Worm (Caenorhabditis elegans) whole organism, early embryonic: ENCODE data around the gene C05D12.7.
"Not testable (repeated sequence)": the region's sequence is repeated elsewhere in the genome, so short reads cannot be mapped to it uniquely, and the experiment has no call there.

Experiments used
- B0310.2 ChIP-seq: sonication (generic microtip); optimal IDR thresholded peaks from 2 replicates; lab custom pipeline; 2016; ENCODE audit warnings: mild to moderate bottlenecking, missing genetic modification characterization, missing compliant biosample characterization
- F13C5.2 ChIP-seq: sonication (generic microtip); optimal IDR thresholded peaks from 2 replicates; lab custom pipeline; 2017; ENCODE audit warnings: mild to moderate bottlenecking, missing genetic modification characterization, inconsistent platforms, missing compliant biosample characterization
- aly-1 ChIP-seq: sonication (generic microtip); optimal IDR thresholded peaks from 2 replicates; lab custom pipeline; 2016; ENCODE audit warnings: missing genetic modification characterization, missing compliant biosample characterization
- ama-1 ChIP-seq: fragments of 150-350 bp; optimal IDR thresholded peaks from 2 replicates; lab custom pipeline; 2014
- ceh-13 ChIP-seq: fragments of 200-800 bp; sonication (Bioruptor generic); optimal IDR thresholded peaks from 2 replicates; lab custom pipeline; 2018; ENCODE audit warnings: mild to moderate bottlenecking, missing genetic modification characterization, missing compliant biosample characterization
- ceh-36 ChIP-seq: sonication (generic microtip); optimal IDR thresholded peaks from 2 replicates; lab custom pipeline; 2016; ENCODE audit warnings: missing genetic modification characterization, inconsistent platforms, missing compliant biosample characterization
- ets-7 ChIP-seq: sonication (generic microtip); optimal IDR thresholded peaks from 2 replicates; lab custom pipeline; 2016; ENCODE audit warnings: missing genotype, missing genetic modification characterization, missing compliant biosample characterization
- flt-1 ChIP-seq: fragments of 200-800 bp; sonication (Bioruptor generic); IDR thresholded peaks from 2 replicates; pipeline ENCODE4 v1.3.6; 2022; ENCODE audit warnings: missing genetic modification characterization, missing compliant biosample characterization
- hmbx-1 ChIP-seq: sonication (generic microtip); optimal IDR thresholded peaks from 2 replicates; lab custom pipeline; 2016; ENCODE audit warnings: mild to moderate bottlenecking, missing genetic modification characterization, missing compliant biosample characterization
- hmg-4 ChIP-seq: fragments of 200-800 bp; sonication (Bioruptor generic); optimal IDR thresholded peaks from 2 replicates; lab custom pipeline; 2018; ENCODE audit warnings: mild to moderate bottlenecking, missing genetic modification characterization, missing compliant biosample characterization
- hnd-1 ChIP-seq: sonication (generic microtip); optimal IDR thresholded peaks from 2 replicates; lab custom pipeline; 2016; ENCODE audit warnings: missing genetic modification characterization, missing compliant biosample characterization
- pes-1 ChIP-seq: fragments of 200-800 bp; sonication (Bioruptor generic); IDR thresholded peaks from 2 replicates; pipeline ENCODE4 v1.3.6; 2022; ENCODE audit warnings: missing genetic modification reagents, missing genetic modification characterization, missing compliant biosample characterization
- scrt-1 ChIP-seq: fragments of 200-800 bp; sonication (Bioruptor generic); IDR thresholded peaks from 2 replicates; pipeline ENCODE4 v1.3.6; 2022; ENCODE audit warnings: missing genetic modification characterization, missing compliant biosample characterization
- sea-1 ChIP-seq: fragments of 200-800 bp; sonication (Bioruptor generic); conservative IDR thresholded peaks from 2 replicates; pipeline ENCODE4 v1.3.6; 2022; ENCODE audit warnings: missing genetic modification characterization, missing compliant biosample characterization
- tbx-11 ChIP-seq: fragments of 200-800 bp; sonication (Bioruptor generic); IDR thresholded peaks from 2 replicates; pipeline ENCODE4 v1.3.6; 2022; ENCODE audit warnings: missing genetic modification characterization, missing compliant biosample characterization
- tbx-37 ChIP-seq: fragments of 200-800 bp; sonication (Bioruptor generic); conservative IDR thresholded peaks from 2 replicates; pipeline ENCODE4 v1.3.6; 2022; ENCODE audit warnings: missing genetic modification reagents, missing genetic modification characterization, missing compliant biosample characterization
- tra-4 ChIP-seq: sonication (generic microtip); optimal IDR thresholded peaks from 2 replicates; lab custom pipeline; 2017; ENCODE audit warnings: missing genetic modification characterization, missing compliant biosample characterization

The C05D12.7 gene

DNA sequence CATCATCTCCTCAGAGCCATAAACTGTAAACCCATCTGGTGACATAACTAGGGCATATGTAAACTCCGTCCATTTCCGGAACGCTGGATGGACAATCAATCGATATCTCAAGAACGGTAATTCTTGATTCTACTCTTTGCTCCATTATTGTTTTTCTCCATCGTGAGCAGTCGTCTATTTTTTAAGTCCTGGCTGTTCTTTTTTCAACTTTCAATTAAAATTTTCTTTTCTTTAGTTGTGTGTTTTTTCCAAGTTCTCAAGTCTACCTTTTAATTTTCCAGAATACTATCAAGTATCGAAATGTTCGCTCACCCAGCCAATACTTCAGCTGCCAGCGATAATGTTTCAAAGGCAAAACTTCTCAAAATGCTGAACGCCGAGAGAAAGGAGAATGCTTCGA is 24.1 kb downstream of the C05D12.7 start, which contains the start of gene C05D12.5:
TSS of gene C05D12.5 (plus strand) at position 301 of the 400 bp plus-strand sequence.
- TF ChIP-seq tbx-11 (GFP tag; lab: Robert Waterston, UW) (no peak), F13C5.2 (tag; lab: Kevin White, UChicago) (no peak), tra-4 (tag; lab: Kevin White, UChicago) (no peak), pes-1 (GFP tag; lab: Robert Waterston, UW) (no peak), aly-1 (no peak), ceh-13 (GFP tag; lab: Kevin White, UChicago) (no peak), ceh-36 (tag; lab: Kevin White, UChicago) (no peak), hmg-4 (GFP tag; lab: Kevin White, UChicago) (no peak), hmbx-1 (tag; lab: Kevin White, UChicago) (no peak), ets-7 (tag; lab: Kevin White, UChicago) (no peak), ama-1 (no peak), tbx-37 (no peak), scrt-1 (no peak), sea-1 (GFP tag; lab: Robert Waterston, UW) (no peak), B0310.2 (tag; lab: Kevin White, UChicago) (no peak), flt-1 (GFP tag; lab: Robert Waterston, UW) (no peak), hnd-1 (tag; lab: Kevin White, UChicago) (no peak)

DNA sequence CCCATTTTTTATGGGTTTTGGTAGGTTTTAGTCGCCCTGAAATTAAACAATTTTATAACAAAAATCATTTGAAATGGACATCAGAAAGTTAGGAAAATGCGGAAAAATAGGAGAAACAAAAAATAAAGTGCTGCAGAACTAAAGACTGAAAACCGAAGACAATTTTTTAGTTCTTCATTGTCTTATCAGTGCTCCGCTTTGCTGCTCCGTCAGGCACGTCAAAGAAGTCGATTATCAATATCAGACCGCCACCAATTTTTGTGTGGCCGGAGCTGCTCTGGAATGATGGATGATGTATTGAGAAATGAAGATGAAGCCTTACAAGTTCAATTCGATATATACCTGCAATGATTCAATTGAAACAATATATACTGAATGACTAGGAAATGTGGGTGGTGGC is 28.5 kb downstream of the C05D12.7 start, which contains the start of gene vha-6:
TSS of gene vha-6 (minus strand) at position 36 of the 400 bp plus-strand sequence.
- TF ChIP-seq sea-1 (GFP tag; lab: Robert Waterston, UW): no peak
- TF ChIP-seq hmbx-1 (tag; lab: Kevin White, UChicago): no peak
- TF ChIP-seq hnd-1 (tag; lab: Kevin White, UChicago): no peak
- no peak for TF ChIP-seq ceh-36 (tag; lab: Kevin White, UChicago)
- no peak for TF ChIP-seq aly-1
- TF ChIP-seq ama-1: no peak
- no peak for TF ChIP-seq pes-1 (GFP tag; lab: Robert Waterston, UW)
- TF ChIP-seq tbx-11 (GFP tag; lab: Robert Waterston, UW): no peak
- no peak for TF ChIP-seq ceh-13 (GFP tag; lab: Kevin White, UChicago)
- TF ChIP-seq tra-4 (tag; lab: Kevin White, UChicago): no peak
- no peak for TF ChIP-seq tbx-37

DNA sequence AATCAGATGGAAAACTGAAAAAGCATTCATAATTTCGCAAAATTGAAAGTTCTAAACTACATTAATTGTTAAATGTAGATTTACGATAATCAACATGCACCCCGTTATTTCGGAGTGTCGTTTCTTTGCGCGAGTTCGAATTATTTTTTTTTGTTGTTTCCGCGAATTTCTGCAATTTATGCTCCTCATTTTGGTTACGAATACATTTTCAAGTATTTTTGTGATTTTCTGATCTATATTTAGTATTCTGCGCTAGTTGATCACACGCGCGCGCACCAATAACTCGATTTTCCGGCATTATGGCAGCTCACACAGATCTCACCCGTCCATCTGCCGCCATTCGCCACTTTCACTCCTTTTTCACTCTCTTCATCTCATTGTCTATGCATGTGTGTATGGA is 30.4 kb downstream of the C05D12.7 start, which contains the start of gene VW02B12L.2:
TSS of gene VW02B12L.2 (minus strand) at position 65 of the 400 bp plus-strand sequence.
- peak; percentile 21 for TF ChIP-seq hmg-4 (GFP tag; lab: Kevin White, UChicago)
- no peak for TF ChIP-seq sea-1 (GFP tag; lab: Robert Waterston, UW)

DNA sequence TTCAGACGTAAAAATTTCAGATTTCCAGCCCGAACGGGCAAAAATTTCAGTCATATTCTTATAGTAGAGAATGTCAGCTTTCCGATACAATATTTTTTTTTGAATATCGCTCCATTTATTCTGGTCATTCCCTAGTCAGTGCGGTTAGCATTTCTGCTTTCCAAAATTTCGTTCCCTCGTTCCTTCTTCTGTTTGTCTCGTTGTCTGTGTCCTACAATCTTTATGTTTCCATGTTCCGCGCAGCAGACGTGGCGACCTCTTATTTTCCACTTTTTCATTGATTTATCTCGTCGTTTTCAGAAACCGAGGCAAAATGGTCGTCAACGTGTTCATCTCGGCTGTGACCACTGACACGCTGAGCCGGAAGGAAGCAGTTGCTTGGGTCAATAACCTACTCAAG is 32.5 kb downstream of the C05D12.7 start, which contains the start of gene ebp-2:
TSS of gene ebp-2 (plus strand) at position 301 of the 400 bp plus-strand sequence.
- TF ChIP-seq ama-1; tbx-11 (GFP tag; lab: Robert Waterston, UW); hmg-4 (GFP tag; lab: Kevin White, UChicago): not testable (repeated sequence)

DNA sequence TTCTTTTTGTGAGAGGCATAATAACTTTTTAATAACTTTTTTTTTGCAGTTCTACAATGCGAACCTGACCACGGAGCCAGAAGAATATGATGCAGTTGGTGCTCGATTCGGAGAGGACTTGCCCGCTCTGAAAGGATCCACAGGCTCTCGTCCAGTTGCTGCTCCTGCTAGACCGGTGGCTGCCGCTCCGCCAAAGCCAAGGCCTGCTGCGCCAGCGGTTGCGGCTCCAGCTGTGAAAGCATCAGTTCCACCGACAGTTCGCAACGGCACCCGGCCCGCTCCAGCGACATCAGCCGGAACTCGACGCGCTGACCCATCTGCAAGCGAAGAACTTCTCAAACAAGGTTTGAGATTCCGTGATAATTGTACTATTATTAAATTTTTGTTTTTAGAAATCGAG is 33.2 kb downstream of the C05D12.7 start:
- TF ChIP-seq F13C5.2 (tag; lab: Kevin White, UChicago) (no peak), flt-1 (GFP tag; lab: Robert Waterston, UW) (no peak), pes-1 (GFP tag; lab: Robert Waterston, UW) (no peak), ceh-36 (tag; lab: Kevin White, UChicago) (no peak), tbx-11 (GFP tag; lab: Robert Waterston, UW) (no peak), sea-1 (GFP tag; lab: Robert Waterston, UW) (no peak), hmbx-1 (tag; lab: Kevin White, UChicago) (no peak), ets-7 (tag; lab: Kevin White, UChicago) (no peak), tbx-37 (no peak), ama-1 (no peak), B0310.2 (tag; lab: Kevin White, UChicago) (no peak), tra-4 (tag; lab: Kevin White, UChicago) (no peak), hnd-1 (tag; lab: Kevin White, UChicago) (no peak)

DNA sequence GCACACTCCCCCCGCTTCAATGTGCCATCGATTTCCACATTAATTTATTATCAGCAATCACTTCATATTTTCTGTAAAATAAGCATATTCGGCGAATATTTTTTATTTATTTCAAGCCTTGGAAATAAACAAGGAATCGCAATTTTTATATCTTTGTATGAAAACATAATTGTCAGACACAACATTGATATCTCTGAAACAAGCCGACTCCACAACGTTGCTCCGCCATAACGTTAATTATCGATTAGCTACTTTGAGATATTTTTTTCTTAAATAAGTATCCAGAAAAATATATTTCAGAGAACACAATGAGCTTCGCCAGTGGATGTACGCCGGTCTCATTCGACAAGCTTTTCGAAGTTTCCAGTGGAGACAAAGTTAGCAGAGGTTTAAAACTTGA is 34.0 kb downstream of the C05D12.7 start, which contains the start of gene adbp-1:
TSS of gene adbp-1 (plus strand) at position 301 of the 400 bp plus-strand sequence.
- TF ChIP-seq F13C5.2 (tag; lab: Kevin White, UChicago) (no peak), tbx-37 (no peak), flt-1 (GFP tag; lab: Robert Waterston, UW) (no peak), sea-1 (GFP tag; lab: Robert Waterston, UW) (no peak), aly-1 (no peak), ceh-36 (tag; lab: Kevin White, UChicago) (no peak), hnd-1 (tag; lab: Kevin White, UChicago) (no peak), B0310.2 (tag; lab: Kevin White, UChicago) (no peak), ets-7 (tag; lab: Kevin White, UChicago) (no peak), tbx-11 (GFP tag; lab: Robert Waterston, UW) (no peak), pes-1 (GFP tag; lab: Robert Waterston, UW) (no peak), scrt-1 (no peak), hmg-4 (GFP tag; lab: Kevin White, UChicago) (no peak), ama-1 (no peak), tra-4 (tag; lab: Kevin White, UChicago) (no peak)

DNA sequence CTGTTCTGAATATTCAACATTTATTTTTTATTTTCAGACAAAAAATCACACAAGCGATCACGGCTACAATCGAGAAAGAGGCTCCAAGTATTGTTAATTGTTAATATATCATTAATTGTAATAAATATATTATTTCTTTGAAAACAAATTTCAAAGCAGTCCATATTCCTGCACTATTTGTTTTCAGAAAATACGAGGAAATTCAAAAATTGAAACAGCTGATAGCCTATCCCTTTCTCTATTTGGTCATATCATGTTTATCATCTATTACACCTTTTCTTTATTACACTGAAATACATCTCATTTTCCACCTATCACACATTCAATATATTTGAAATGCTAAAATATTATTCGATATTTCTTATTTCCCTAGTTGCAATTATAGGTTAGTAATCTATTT is 35.1 kb downstream of the C05D12.7 start, which contains the start of gene W02B12.13:
TSS of gene W02B12.13 (plus strand) at position 301 of the 400 bp plus-strand sequence.
- TF ChIP-seq tbx-11 (GFP tag; lab: Robert Waterston, UW) (no peak), hmg-4 (GFP tag; lab: Kevin White, UChicago) (no peak), ceh-36 (tag; lab: Kevin White, UChicago) (no peak), tra-4 (tag; lab: Kevin White, UChicago) (no peak), hmbx-1 (tag; lab: Kevin White, UChicago) (no peak), flt-1 (GFP tag; lab: Robert Waterston, UW) (no peak), hnd-1 (tag; lab: Kevin White, UChicago) (no peak)
